Fruit fly (Drosophila melanogaster): ENCODE results near the gene bves.
A peak's percentile ranks its signal among the peaks of the same experiment; 100 is the strongest.

DNA sequence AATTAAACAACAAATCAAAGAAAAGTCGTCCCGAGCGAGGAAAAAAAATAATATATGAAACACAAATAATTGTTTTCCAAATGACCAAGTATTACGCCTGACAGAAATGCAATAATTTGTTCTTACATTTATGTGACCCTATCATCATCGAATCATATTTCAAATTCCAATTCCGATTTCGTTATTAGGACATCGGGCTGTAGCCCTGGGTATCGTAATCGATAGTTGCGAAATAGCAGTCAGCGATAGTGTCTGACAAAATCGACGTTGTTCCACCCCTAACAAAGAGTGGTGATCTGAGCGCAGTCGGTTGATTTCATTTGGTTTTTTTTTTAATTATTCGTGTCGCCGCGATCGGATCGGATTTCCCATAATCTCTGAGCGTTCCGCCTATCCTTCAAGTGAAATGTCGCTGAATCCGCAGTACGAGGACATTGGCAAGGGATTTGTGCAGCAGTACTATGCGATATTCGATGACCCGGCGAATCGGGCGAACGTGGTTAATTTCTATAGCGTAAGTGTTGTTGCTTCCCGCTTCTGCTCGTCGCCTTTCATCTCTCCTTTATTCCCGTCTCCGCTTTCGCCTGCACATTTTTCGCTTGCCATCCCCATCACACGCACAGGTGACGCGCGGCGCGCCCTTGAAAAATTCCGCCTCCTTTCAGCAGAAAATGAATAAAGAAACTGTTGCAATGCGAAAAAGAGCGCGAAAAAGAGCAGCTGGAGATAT is 18.4 kb upstream of the bves start, which contains the start of gene Ntf-2:
- TF ChIP-seq toe (GFP tag; optimal IDR thresholded peaks at IDR 0.05) (peak; percentile 39), CG1620 (GFP tag; optimal IDR thresholded peaks at IDR 0.05) (peak; percentile 65), cnc (optimal IDR thresholded peaks at IDR 0.05) (no peak), CG33017 (tag; optimal IDR thresholded peaks at IDR 0.05) (no peak), CG11617 (GFP tag; optimal IDR thresholded peaks at IDR 0.05) (no peak), Clk (GFP tag; optimal IDR thresholded peaks at IDR 0.05) (no peak), ovo (GFP tag; optimal IDR thresholded peaks at IDR 0.05) (no peak)

All from whole organism, adult.